Fruit fly (Drosophila melanogaster) whole organism, embryonic: Measurements from ENCODE around the gene Pi3K21B.

Source experiments
- BEAF-32 ChIP-seq: fragments of 200-800 bp; sonication (Bioruptor generic); optimal IDR thresholded peaks from 3 replicates; lab custom pipeline; 2017; ENCODE audit warnings: missing biosample characterization, missing genetic modification characterization, mild to moderate bottlenecking, moderate library complexity, missing genetic modification reagents
- BtbVII ChIP-seq: fragments of 200-800 bp; sonication (Bioruptor generic); optimal IDR thresholded peaks from 3 replicates; lab custom pipeline; 2017; ENCODE audit warnings: missing biosample characterization, mild to moderate bottlenecking, missing genetic modification characterization
- CG10321 ChIP-seq: fragments of 200-800 bp; sonication (Bioruptor generic); IDR thresholded peaks from 2 replicates; pipeline ENCODE4 v1.3.6; 2022; ENCODE audit warnings: missing biosample characterization, missing genetic modification characterization
- CG10565 ChIP-seq: fragments of 200-800 bp; sonication (Bioruptor generic); optimal IDR thresholded peaks from 3 replicates; lab custom pipeline; 2016; ENCODE audit warnings: missing biosample characterization, mild to moderate bottlenecking, missing genetic modification characterization
- CG11247 ChIP-seq: fragments of 200-800 bp; sonication (Bioruptor generic); IDR thresholded peaks from 2 replicates; pipeline ENCODE4 v1.3.6; 2022; ENCODE audit warnings: missing biosample characterization, missing genetic modification characterization
- CG11398 ChIP-seq: fragments of 200-800 bp; sonication (Bioruptor generic); optimal IDR thresholded peaks from 2 replicates; lab custom pipeline; 2016; ENCODE audit warnings: missing biosample characterization, missing genetic modification characterization
- CG14050 ChIP-seq: fragments of 200-800 bp; sonication (Bioruptor generic); IDR thresholded peaks from 3 replicates; pipeline ENCODE4 v1.3.6; 2022; ENCODE audit warnings: missing biosample characterization, missing genetic modification characterization
- CG15514 ChIP-seq: fragments of 200-800 bp; sonication (Bioruptor generic); optimal IDR thresholded peaks from 3 replicates; lab custom pipeline; 2017; ENCODE audit warnings: missing biosample characterization, missing genetic modification characterization, mild to moderate bottlenecking, moderate library complexity, missing genetic modification reagents
- CG1603 ChIP-seq: fragments of 200-800 bp; sonication (Bioruptor generic); optimal IDR thresholded peaks from 2 replicates; lab custom pipeline; 2019; ENCODE audit warnings: missing biosample characterization, mild to moderate bottlenecking, missing genetic modification characterization, moderate library complexity
- CG18619 ChIP-seq: fragments of 200-800 bp; sonication (Bioruptor generic); optimal IDR thresholded peaks from 3 replicates; lab custom pipeline; 2017; ENCODE audit warnings: missing biosample characterization, mild to moderate bottlenecking, missing genetic modification characterization
- CG30431 ChIP-seq: fragments of 200-800 bp; sonication (Bioruptor generic); optimal IDR thresholded peaks from 2 replicates; lab custom pipeline; 2017; ENCODE audit warnings: missing biosample characterization, missing genetic modification characterization
- CG31365 ChIP-seq: fragments of 200-800 bp; sonication (Bioruptor generic); optimal IDR thresholded peaks from 2 replicates; lab custom pipeline; 2018; ENCODE audit warnings: missing biosample characterization, mild to moderate bottlenecking, missing genetic modification characterization
- CG3163 ChIP-seq: fragments of 200-800 bp; sonication (Bioruptor generic); optimal IDR thresholded peaks from 3 replicates; lab custom pipeline; 2016; ENCODE audit warnings: missing biosample characterization, missing genetic modification characterization
- CG4707 ChIP-seq: fragments of 200-800 bp; sonication (Bioruptor generic); optimal IDR thresholded peaks from 2 replicates; lab custom pipeline; 2018; ENCODE audit warnings: missing biosample characterization, mild to moderate bottlenecking, missing genetic modification characterization, moderate library complexity
- CG6791 ChIP-seq: fragments of 200-800 bp; sonication (Bioruptor generic); IDR thresholded peaks from 3 replicates; pipeline ENCODE4 v1.3.6; 2022; ENCODE audit warnings: missing biosample characterization, missing genetic modification characterization; ENCODE audit not compliant: partially characterized antibody
- CG8924 ChIP-seq: fragments of 200-800 bp; optimal IDR thresholded peaks from 3 replicates; lab custom pipeline; 2019; ENCODE audit warnings: missing biosample characterization, mild to moderate bottlenecking, missing genetic modification characterization, moderate library complexity
- CG9437 ChIP-seq: fragments of 200-800 bp; sonication (Bioruptor generic); optimal IDR thresholded peaks from 2 replicates; lab custom pipeline; 2018; ENCODE audit warnings: missing biosample characterization, mild to moderate bottlenecking, missing genetic modification characterization
- CG9797 ChIP-seq: fragments of 200-800 bp; sonication (Bioruptor generic); optimal IDR thresholded peaks from 3 replicates; lab custom pipeline; 2018; ENCODE audit warnings: missing biosample characterization, mild to moderate bottlenecking, missing genetic modification characterization
- CHES-1-like ChIP-seq: fragments of 200-800 bp; sonication (Bioruptor generic); optimal IDR thresholded peaks from 2 replicates; lab custom pipeline; 2016; ENCODE audit warnings: missing biosample characterization, missing genetic modification characterization
- CTCF ChIP-seq: fragments of 200-800 bp; sonication (Bioruptor generic); optimal IDR thresholded peaks from 2 replicates; lab custom pipeline; 2017; ENCODE audit warnings: missing biosample characterization, mild to moderate bottlenecking, missing genetic modification characterization, moderate library complexity
- Doc3 ChIP-seq: fragments of 200-800 bp; sonication (Bioruptor generic); IDR thresholded peaks from 3 replicates; pipeline ENCODE4 v1.3.6; 2022; ENCODE audit warnings: missing biosample characterization, missing genetic modification characterization; ENCODE audit not compliant: partially characterized antibody
- Dp ChIP-seq: fragments of 200-800 bp; sonication (Bioruptor generic); optimal IDR thresholded peaks from 2 replicates; lab custom pipeline; 2018; ENCODE audit warnings: missing biosample characterization, mild to moderate bottlenecking, missing genetic modification characterization, moderate library complexity
- E2f2 ChIP-seq: fragments of 200-800 bp; sonication (Bioruptor generic); IDR thresholded peaks from 2 replicates; pipeline ENCODE4 v1.3.6; 2022; ENCODE audit warnings: missing biosample characterization, missing genetic modification characterization
- Ets97D ChIP-seq: fragments of 200-800 bp; sonication (Bioruptor generic); optimal IDR thresholded peaks from 3 replicates; lab custom pipeline; 2016; ENCODE audit warnings: missing biosample characterization, missing genetic modification characterization
- Gug ChIP-seq: fragments of 200-800 bp; sonication (Bioruptor generic); IDR thresholded peaks from 4 replicates; pipeline ENCODE4 v1.3.6; 2022; ENCODE audit warnings: missing biosample characterization, missing genetic modification characterization
- HmgZ ChIP-seq: fragments of 200-800 bp; sonication (Bioruptor generic); optimal IDR thresholded peaks from 2 replicates; lab custom pipeline; 2018; ENCODE audit warnings: missing biosample characterization, mild to moderate bottlenecking, missing genetic modification characterization
- Hr51 ChIP-seq, 2 experiments: fragments of 200-800 bp; sonication (Bioruptor generic); optimal IDR thresholded peaks; 2 replicates in 1 of 2; 3 replicates in 1 of 2; lab custom pipeline; 2016 to 2018; ENCODE audit warnings: missing biosample characterization in 2 of 2, missing genetic modification characterization in 2 of 2, mild to moderate bottlenecking in 1 of 2, moderate library complexity in 1 of 2
- Myb ChIP-seq: fragments of 200-800 bp; sonication (Bioruptor generic); optimal IDR thresholded peaks from 2 replicates; lab custom pipeline; 2016; ENCODE audit warnings: missing biosample characterization, missing genetic modification characterization
- Nf-YC ChIP-seq: fragments of 200-800 bp; optimal IDR thresholded peaks from 3 replicates; lab custom pipeline; 2019; ENCODE audit warnings: missing biosample characterization, mild to moderate bottlenecking, missing genetic modification characterization, moderate library complexity
- Oli ChIP-seq: fragments of 200-800 bp; sonication (Bioruptor generic); optimal IDR thresholded peaks from 2 replicates; lab custom pipeline; 2018; ENCODE audit warnings: missing biosample characterization, mild to moderate bottlenecking, missing genetic modification characterization, moderate library complexity
- Stat92E ChIP-seq, 3 experiments: fragments of >200 bp in 2 of 3; fragments of 200-800 bp in 1 of 3; sonication (Bioruptor generic) in 1 of 3; optimal IDR thresholded peaks; 2 replicates each; lab custom pipeline; 2017 to 2019; ENCODE audit warnings: missing biosample characterization in 3 of 3, missing genetic modification characterization in 3 of 3, mild to moderate bottlenecking in 1 of 3, moderate library complexity in 1 of 3
- Trl ChIP-seq, 3 experiments: fragments of >200 bp in 2 of 3; fragments of 200-800 bp in 1 of 3; sonication (Bioruptor generic) in 1 of 3; optimal IDR thresholded peaks; 2 replicates in 1 of 3; 3 replicates in 2 of 3; lab custom pipeline; 2016 to 2017; ENCODE audit warnings: missing biosample characterization in 1 of 3, missing genetic modification characterization in 1 of 3
- Vsx1 ChIP-seq: fragments of 200-800 bp; sonication (Bioruptor generic); optimal IDR thresholded peaks from 2 replicates; lab custom pipeline; 2017; ENCODE audit warnings: missing biosample characterization, mild to moderate bottlenecking, missing genetic modification characterization, missing genetic modification reagents
- ase ChIP-seq: fragments of 200-800 bp; sonication (Bioruptor generic); IDR thresholded peaks from 3 replicates; pipeline ENCODE4 v1.3.6; 2022; ENCODE audit warnings: missing biosample characterization, missing genetic modification characterization
- az2 ChIP-seq: fragments of 200-800 bp; sonication (Bioruptor generic); optimal IDR thresholded peaks from 3 replicates; lab custom pipeline; 2016; ENCODE audit warnings: missing biosample characterization, missing genetic modification characterization
- bab2 ChIP-seq: fragments of 200-800 bp; sonication (Bioruptor generic); optimal IDR thresholded peaks from 2 replicates; lab custom pipeline; 2016; ENCODE audit warnings: missing biosample characterization, missing genetic modification characterization
- caup ChIP-seq: fragments of 200-800 bp; sonication (Bioruptor generic); optimal IDR thresholded peaks from 3 replicates; lab custom pipeline; 2017; ENCODE audit warnings: missing biosample characterization, mild to moderate bottlenecking, missing genetic modification characterization, moderate library complexity; ENCODE audit not compliant: severe bottlenecking
- corto ChIP-seq: fragments of 200-800 bp; sonication (Bioruptor generic); optimal IDR thresholded peaks from 2 replicates; lab custom pipeline; 2016; ENCODE audit warnings: missing biosample characterization, mild to moderate bottlenecking, missing genetic modification characterization, moderate library complexity
- dati ChIP-seq: fragments of 200-800 bp; sonication (Bioruptor generic); IDR thresholded peaks from 2 replicates; pipeline ENCODE4 v1.3.6; 2022; ENCODE audit warnings: missing biosample characterization, missing genetic modification characterization
- eve ChIP-seq, 2 experiments: fragments of >200 bp; optimal IDR thresholded peaks; 2 replicates each; lab custom pipeline; 2017; ENCODE audit warnings: missing biosample characterization in 2 of 2, missing genetic modification characterization in 2 of 2
- gcm2 ChIP-seq: fragments of 200-800 bp; sonication (Bioruptor generic); optimal IDR thresholded peaks from 2 replicates; lab custom pipeline; 2016; ENCODE audit warnings: missing biosample characterization, missing genetic modification characterization
- grau ChIP-seq: fragments of 200-800 bp; optimal IDR thresholded peaks from 3 replicates; lab custom pipeline; 2019; ENCODE audit warnings: missing biosample characterization, mild to moderate bottlenecking, missing genetic modification characterization, moderate library complexity
- gro ChIP-seq: fragments of 200-800 bp; sonication (Bioruptor generic); optimal IDR thresholded peaks from 2 replicates; lab custom pipeline; 2016; ENCODE audit warnings: missing biosample characterization, missing genetic modification characterization
- gt ChIP-seq: fragments of 200-800 bp; sonication (Bioruptor generic); IDR thresholded peaks from 2 replicates; pipeline ENCODE4 v1.3.6; 2022; ENCODE audit warnings: missing biosample characterization, missing genetic modification characterization
- ind ChIP-seq: fragments of 200-800 bp; sonication (Bioruptor generic); optimal IDR thresholded peaks from 3 replicates; lab custom pipeline; 2016; ENCODE audit warnings: missing biosample characterization, missing genetic modification characterization
- kay ChIP-seq: fragments of 200-800 bp; sonication (Bioruptor generic); optimal IDR thresholded peaks from 2 replicates; lab custom pipeline; 2016; ENCODE audit warnings: missing biosample characterization, missing genetic modification characterization
- knrl ChIP-seq: fragments of 200-800 bp; sonication (Bioruptor generic); IDR thresholded peaks from 3 replicates; pipeline ENCODE4 v1.3.6; 2022; ENCODE audit warnings: missing biosample characterization, missing genetic modification characterization; ENCODE audit not compliant: partially characterized antibody
- p53 ChIP-seq: fragments of 200-800 bp; sonication (Bioruptor generic); optimal IDR thresholded peaks from 2 replicates; lab custom pipeline; 2016; ENCODE audit warnings: missing biosample characterization, missing genetic modification characterization
- sc ChIP-seq, 3 experiments: fragments of >200 bp in 2 of 3; fragments of 200-800 bp in 1 of 3; sonication (Bioruptor generic) in 1 of 3; optimal IDR thresholded peaks; 2 replicates in 2 of 3; 3 replicates in 1 of 3; lab custom pipeline; 2017; ENCODE audit warnings: mild to moderate bottlenecking in 1 of 3, missing biosample characterization in 1 of 3, missing genetic modification characterization in 1 of 3, missing genetic modification reagents in 1 of 3
- tll ChIP-seq, 2 experiments: fragments of 200-800 bp in 1 of 2; fragments of >200 bp in 1 of 2; sonication (Bioruptor generic) in 1 of 2; optimal IDR thresholded peaks; 2 replicates each; lab custom pipeline; 2017 to 2019; ENCODE audit warnings: missing biosample characterization in 2 of 2, missing genetic modification characterization in 2 of 2, mild to moderate bottlenecking in 1 of 2, moderate library complexity in 1 of 2

Pi3K21B gene

DNA sequence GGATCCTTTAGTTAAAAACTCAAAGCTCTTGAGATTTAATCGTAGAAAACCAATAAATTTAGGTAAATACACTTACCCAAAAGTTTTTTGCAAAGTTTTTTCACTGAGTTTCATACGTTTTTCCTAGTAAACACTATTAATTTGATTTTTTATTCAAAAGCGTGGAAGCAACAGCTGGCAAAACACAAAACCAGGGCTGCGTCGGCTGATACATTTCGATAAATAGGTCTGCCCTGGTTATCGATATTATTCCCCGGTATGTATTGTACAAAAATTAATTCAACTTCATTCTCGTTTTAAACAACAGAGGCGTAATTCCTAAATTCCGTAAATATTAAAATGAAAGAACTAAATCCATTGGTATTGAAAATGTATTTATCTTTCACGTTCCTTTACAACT, 26.1 kb upstream of the Pi3K21B start, which contains the start of gene Dus1 (continued):
- TF ChIP-seq caup (GFP tag; lab: Kevin White, UChicago) (no peak), CG14050 (no peak), az2 (GFP tag; lab: Kevin White, UChicago) (no peak), Gug (GFP tag; lab: Robert Waterston, UW) (no peak), ind (no peak), CG30431 (GFP tag; lab: Kevin White, UChicago) (no peak), Dp (peak; percentile 73), Hr51 (GFP tag; optimal IDR thresholded peaks at IDR 0.05; lab: Kevin White, UChicago) (no peak), corto (GFP tag; lab: Kevin White, UChicago) (no peak), CG10565 (GFP tag; lab: Kevin White, UChicago) (no peak), Oli (no peak), Ets97D (GFP tag; lab: Kevin White, UChicago) (peak; percentile 50), sc (optimal IDR thresholded peaks at IDR 0.05; lab: Kevin White, UChicago) (no peak), sc (GFP tag; optimal IDR thresholded peaks at IDR 0.05; lab: Kevin White, UChicago) (no peak), bab2 (GFP tag; lab: Kevin White, UChicago) (no peak), p53 (GFP tag; lab: Kevin White, UChicago) (no peak), CG31365 (tag; lab: Kevin White, UChicago) (no peak), Nf-YC (tag; lab: Kevin White, UChicago) (peak; percentile 6), CG10321 (no peak), gt (GFP tag; lab: Robert Waterston, UW) (no peak), CG8924 (peak; percentile 24), CG9797 (GFP tag; lab: Kevin White, UChicago) (peak; percentile 13), E2f2 (peak; percentile 75), dati (GFP tag; lab: Robert Waterston, UW) (no peak), CTCF (GFP tag; lab: Kevin White, UChicago) (peak; percentile 7), knrl (GFP tag; lab: Robert Waterston, UW) (peak; percentile 42; the same call in 1 of the 3 replicates), Vsx1 (GFP tag; lab: Kevin White, UChicago) (no peak), gro (GFP tag; lab: Kevin White, UChicago) (peak; percentile 30), tll (GFP tag; optimal IDR thresholded peaks at IDR 0.05; lab: Kevin White, UChicago) (no peak), BtbVII (GFP tag; lab: Kevin White, UChicago) (no peak), grau (tag; lab: Kevin White, UChicago) (peak; percentile 7), CG11247 (GFP tag; lab: Robert Waterston, UW) (no peak), kay (GFP tag; lab: Kevin White, UChicago) (no peak), eve (GFP tag; optimal IDR thresholded peaks at IDR 0.05; lab: Kevin White, UChicago) (no peak), CG11398 (GFP tag; lab: Kevin White, UChicago) (no peak), Trl (optimal IDR thresholded peaks at IDR 0.05; lab: Kevin White, UChicago) (no peak), Trl (GFP tag; optimal IDR thresholded peaks at IDR 0.05; lab: Kevin White, UChicago) (no peak), CG15514 (peak; percentile 41), gcm2 (GFP tag; lab: Kevin White, UChicago) (no peak), ase (GFP tag; lab: Robert Waterston, UW) (no peak), CG6791 (GFP tag; lab: Robert Waterston, UW) (peak; percentile 77), CHES-1-like (GFP tag; lab: Kevin White, UChicago) (no peak), CG1603 (tag; lab: Kevin White, UChicago) (peak; percentile 59), CG4707 (GFP tag; lab: Kevin White, UChicago) (no peak), Myb (peak; percentile 50), CG18619 (GFP tag; lab: Kevin White, UChicago) (no peak), Doc3 (GFP tag; lab: Robert Waterston, UW) (peak; percentile 68), HmgZ (tag; lab: Kevin White, UChicago) (peak; percentile 48), CG9437 (GFP tag; lab: Kevin White, UChicago) (no peak), BEAF-32 (peak; percentile 72), CG3163 (GFP tag; lab: Kevin White, UChicago) (no peak), Stat92E (GFP tag; optimal IDR thresholded peaks at IDR 0.05; lab: Kevin White, UChicago) (peak in 1 of 3 experiments; percentile 64)
